Fruit fly (Drosophila melanogaster): ENCODE measurements around the gene atk.

The atk gene

dm6 chr3L:20474789-20475208 is 10.1 kb upstream of the atk start (continued):
- TF ChIP-seq CG11504 (tag; optimal IDR thresholded peaks at IDR 0.05), result peak; percentile 88
- peak; percentile 49 for TF ChIP-seq ftz-f1 (GFP tag; optimal IDR thresholded peaks at IDR 0.05)
- TF ChIP-seq croc (GFP tag; conservative IDR thresholded peaks at IDR 0.05), result peak; percentile 58
- peak; percentile 60 for TF ChIP-seq ERR (GFP tag; optimal IDR thresholded peaks at IDR 0.05)
- no peak for TF ChIP-seq lmd (GFP tag; IDR thresholded peaks at IDR 0.05)
- peak; percentile 19 for TF ChIP-seq btn (GFP tag; optimal IDR thresholded peaks at IDR 0.05)
- TF ChIP-seq CG10462 (GFP tag; optimal IDR thresholded peaks at IDR 0.05), result peak; percentile 78
- peak; percentile 47 for TF ChIP-seq Usf (GFP tag; optimal IDR thresholded peaks at IDR 0.05)
- peak; percentile 85 for TF ChIP-seq CG6765 (GFP tag; optimal IDR thresholded peaks at IDR 0.05)
- TF ChIP-seq CG3163 (GFP tag; optimal IDR thresholded peaks at IDR 0.05), result peak; percentile 67
- peak; percentile 89 for TF ChIP-seq CG12391 (tag; optimal IDR thresholded peaks at IDR 0.05)
- TF ChIP-seq CG11560 (tag; IDR thresholded peaks at IDR 0.05), result no peak
- TF ChIP-seq Mrtf (GFP tag; IDR thresholded peaks at IDR 0.05), result no peak
- TF ChIP-seq pho (GFP tag; optimal IDR thresholded peaks at IDR 0.05), result peak; percentile 90
- no peak for TF ChIP-seq CkIIα-i1 (GFP tag; IDR thresholded peaks at IDR 0.05)
- peak; percentile 79 for TF ChIP-seq pnt (GFP tag; optimal IDR thresholded peaks at IDR 0.05)
- no peak for TF ChIP-seq peb (GFP tag; IDR thresholded peaks at IDR 0.05)
- peak; percentile 66 for TF ChIP-seq eyg (GFP tag; optimal IDR thresholded peaks at IDR 0.05)
- TF ChIP-seq Scr (GFP tag; IDR thresholded peaks at IDR 0.05; ENCODE audit: partially characterized antibody), result no peak
- peak; percentile 36 for TF ChIP-seq Elba2 (GFP tag; optimal IDR thresholded peaks at IDR 0.05)
- TF ChIP-seq Nf-YB (GFP tag; optimal IDR thresholded peaks at IDR 0.05), result peak; percentile 63
- no peak for TF ChIP-seq Dll (GFP tag; IDR thresholded peaks at IDR 0.05; ENCODE audit: partially characterized antibody)
- peak; percentile 79 for TF ChIP-seq slou (GFP tag; optimal IDR thresholded peaks at IDR 0.05)
- peak; percentile 81 for TF ChIP-seq CG13123 (GFP tag; optimal IDR thresholded peaks at IDR 0.05)
- TF ChIP-seq pita (GFP tag; optimal IDR thresholded peaks at IDR 0.05), result no peak
- TF ChIP-seq CG8478 (optimal IDR thresholded peaks at IDR 0.05), result no peak
- no peak for TF ChIP-seq ranshi (GFP tag; IDR thresholded peaks at IDR 0.05)
- no peak for TF ChIP-seq dati (GFP tag; IDR thresholded peaks at IDR 0.05)
- TF ChIP-seq Dp (GFP tag; optimal IDR thresholded peaks at IDR 0.05), result peak; percentile 49
- TF ChIP-seq Stat92E (GFP tag; optimal IDR thresholded peaks at IDR 0.05), result no peak
- peak; percentile 77 for TF ChIP-seq Blimp-1 (GFP tag; optimal IDR thresholded peaks at IDR 0.05)
- peak; percentile 74 for TF ChIP-seq CG6683 (GFP tag; optimal IDR thresholded peaks at IDR 0.05)
- TF ChIP-seq CG2889 (GFP tag; IDR thresholded peaks at IDR 0.05), result no peak
- peak; percentile 64 for TF ChIP-seq p53 (GFP tag; optimal IDR thresholded peaks at IDR 0.05)
- TF ChIP-seq NC2β (GFP tag; optimal IDR thresholded peaks at IDR 0.05), result peak; percentile 73
- TF ChIP-seq CG11696 (GFP tag; IDR thresholded peaks at IDR 0.05), result no peak
- TF ChIP-seq CG15696 (tag; optimal IDR thresholded peaks at IDR 0.05), result peak; percentile 70
- peak; percentile 37 for TF ChIP-seq MESR4 (GFP tag; optimal IDR thresholded peaks at IDR 0.05)
- no peak for TF ChIP-seq CG8765 (GFP tag; IDR thresholded peaks at IDR 0.05)
- TF ChIP-seq dmrt99B (tag; optimal IDR thresholded peaks at IDR 0.05), result peak; percentile 84
- peak; percentile 92 for TF ChIP-seq gem (tag; optimal IDR thresholded peaks at IDR 0.05)
- TF ChIP-seq CG3281 (GFP tag; optimal IDR thresholded peaks at IDR 0.05), result peak; percentile 88
- TF ChIP-seq CG5180 (GFP tag; optimal IDR thresholded peaks at IDR 0.05), result peak; percentile 74
- no peak for TF ChIP-seq Ravus (GFP tag; IDR thresholded peaks at IDR 0.05)
- TF ChIP-seq CG10431 (GFP tag; optimal IDR thresholded peaks at IDR 0.05), result peak; percentile 33
- no peak for TF ChIP-seq CG6689 (GFP tag; IDR thresholded peaks at IDR 0.05)
- TF ChIP-seq Ets97D (GFP tag; optimal IDR thresholded peaks at IDR 0.05), result peak; percentile 85
- TF ChIP-seq CG11085 (GFP tag; IDR thresholded peaks at IDR 0.05), result no peak
- TF ChIP-seq bowl (GFP tag; IDR thresholded peaks at IDR 0.05), result no peak
- peak; percentile 71 for TF ChIP-seq lbe (GFP tag; optimal IDR thresholded peaks at IDR 0.05)
- peak; percentile 86 for TF ChIP-seq unpg (GFP tag; optimal IDR thresholded peaks at IDR 0.05)
